Worm (Caenorhabditis elegans) whole organism, L1 larva: Measurements from ENCODE around the gene Y53F4B.9.

Experiments used
- C04F5.9 ChIP-seq: sonication (generic microtip); optimal IDR thresholded peaks from 2 replicates; lab custom pipeline; 2016; ENCODE audit warnings: missing genetic modification characterization, missing compliant biosample characterization
- C16A3.4 ChIP-seq: fragments of 150-350 bp; optimal IDR thresholded peaks from 2 replicates; lab custom pipeline; 2014; ENCODE audit warnings: missing biosample characterization, missing genetic modification characterization
- F16B12.6 ChIP-seq: fragments of 150-350 bp; optimal IDR thresholded peaks from 2 replicates; lab custom pipeline; 2014; ENCODE audit warnings: missing biosample characterization, missing genetic modification characterization
- Y116A8C.19 ChIP-seq: sonication (generic microtip); optimal IDR thresholded peaks from 2 replicates; lab custom pipeline; 2016; ENCODE audit warnings: missing compliant biosample characterization, missing genetic modification characterization, borderline replicate concordance
- alr-1 ChIP-seq: fragments of 200-800 bp; sonication (Bioruptor generic); optimal IDR thresholded peaks from 2 replicates; lab custom pipeline; 2018; ENCODE audit warnings: borderline replicate concordance, mild to moderate bottlenecking, missing genetic modification characterization, missing compliant biosample characterization
- ama-1 ChIP-seq: fragments of 150-350 bp; optimal IDR thresholded peaks from 2 replicates; lab custom pipeline; 2014
- blmp-1 ChIP-seq: fragments of 150-350 bp; optimal IDR thresholded peaks from 2 replicates; lab custom pipeline; 2014; ENCODE audit warnings: missing biosample characterization, missing genetic modification characterization
- ceh-63 ChIP-seq: fragments of 200-800 bp; sonication (Bioruptor generic); optimal IDR thresholded peaks from 2 replicates; lab custom pipeline; 2018; ENCODE audit warnings: mild to moderate bottlenecking, missing genetic modification characterization, missing compliant biosample characterization
- ceh-82 ChIP-seq, 3 experiments: fragments of 150-350 bp in 1 of 3; sonication (generic microtip) in 2 of 3; optimal IDR thresholded peaks; 2 replicates each; lab custom pipeline; 2014 to 2017; ENCODE audit warnings: missing biosample characterization in 3 of 3, missing genetic modification characterization in 3 of 3
- ces-1 ChIP-seq: fragments of 150-350 bp; optimal IDR thresholded peaks from 2 replicates; lab custom pipeline; 2014; ENCODE audit warnings: missing biosample characterization, missing genetic modification reagents, missing genetic modification characterization
- efl-1 ChIP-seq, 4 experiments: fragments of 150-350 bp; optimal IDR thresholded peaks in 3 of 4; peaks in 1 of 4; 1 replicate in 1 of 4; 2 replicates in 3 of 4; lab custom pipeline; 2014; ENCODE audit warnings: missing biosample characterization in 2 of 4, missing genetic modification characterization in 2 of 4, missing genetic modification reagents in 2 of 4
- egl-13 ChIP-seq: sonication (generic microtip); optimal IDR thresholded peaks from 2 replicates; lab custom pipeline; 2016; ENCODE audit warnings: missing genotype, missing genetic modification reagents, missing genetic modification characterization, missing compliant biosample characterization
- egl-27 ChIP-seq, 2 experiments: fragments of 150-350 bp in 1 of 2; sonication (generic microtip); optimal IDR thresholded peaks; 3 replicates each; lab custom pipeline; 2017 to 2018; ENCODE audit warnings: missing biosample characterization in 2 of 2, missing genetic modification characterization in 2 of 2, missing genetic modification reagents in 2 of 2
- elt-2 ChIP-seq: sonication (generic microtip); optimal IDR thresholded peaks from 2 replicates; lab custom pipeline; 2016; ENCODE audit warnings: missing genetic modification characterization, mild to moderate bottlenecking, inconsistent platforms, missing compliant biosample characterization, missing genetic modification reagents
- elt-3 ChIP-seq, 6 experiments: fragments of 150-350 bp in 1 of 6; sonication (generic microtip); optimal IDR thresholded peaks; 2 replicates each; lab custom pipeline; 2017 to 2018; ENCODE audit warnings: missing biosample characterization in 6 of 6, missing genetic modification characterization in 6 of 6, inconsistent platforms in 1 of 6
- ets-5 ChIP-seq: fragments of 200-800 bp; sonication (Bioruptor generic); IDR thresholded peaks from 2 replicates; pipeline ENCODE4 v1.3.6; 2022; ENCODE audit warnings: missing genetic modification characterization, missing compliant biosample characterization
- fkh-10 ChIP-seq: sonication (generic microtip); optimal IDR thresholded peaks from 2 replicates; lab custom pipeline; 2017; ENCODE audit warnings: missing biosample characterization, missing genetic modification reagents, missing genetic modification characterization
- fos-1 ChIP-seq: fragments of 150-350 bp; optimal IDR thresholded peaks from 2 replicates; lab custom pipeline; 2014; ENCODE audit warnings: missing biosample characterization, missing genetic modification characterization
- grh-1 ChIP-seq: fragments of 200-800 bp; sonication (Bioruptor generic); IDR thresholded peaks from 2 replicates; pipeline ENCODE4 v1.3.6; 2022; ENCODE audit warnings: missing genetic modification reagents, missing genetic modification characterization, missing compliant biosample characterization
- hlh-17 ChIP-seq: fragments of 200-800 bp; sonication (Bioruptor generic); optimal IDR thresholded peaks from 2 replicates; lab custom pipeline; 2018; ENCODE audit warnings: missing genetic modification characterization, mild to moderate bottlenecking, missing compliant biosample characterization, moderate library complexity, borderline replicate concordance
- hpl-2 ChIP-seq: fragments of 150-350 bp; optimal IDR thresholded peaks from 2 replicates; lab custom pipeline; 2014; ENCODE audit warnings: missing biosample characterization, missing genetic modification reagents, missing genetic modification characterization
- isw-1 ChIP-seq: fragments of 200-800 bp; sonication (Bioruptor generic); IDR thresholded peaks from 2 replicates; pipeline ENCODE4 v1.3.6; 2022; ENCODE audit warnings: missing genetic modification characterization, missing compliant biosample characterization
- lin-14 ChIP-seq: fragments of 200-800 bp; sonication (Bioruptor generic); optimal IDR thresholded peaks from 2 replicates; lab custom pipeline; 2018; ENCODE audit warnings: mild to moderate bottlenecking, missing genetic modification characterization, moderate library complexity, missing compliant biosample characterization
- lin-15B ChIP-seq: fragments of 150-350 bp; sonication (generic microtip); optimal IDR thresholded peaks from 3 replicates; lab custom pipeline; 2014; ENCODE audit warnings: missing biosample characterization, missing genetic modification characterization
- lin-35 ChIP-seq, 2 experiments: fragments of 150-350 bp; optimal IDR thresholded peaks; 2 replicates each; lab custom pipeline; 2014; ENCODE audit warnings: missing biosample characterization in 2 of 2, missing genetic modification characterization in 2 of 2, missing genetic modification reagents in 2 of 2
- lin-39 ChIP-seq: fragments of 150-350 bp; optimal IDR thresholded peaks from 2 replicates; lab custom pipeline; 2014; ENCODE audit warnings: missing biosample characterization, missing genetic modification reagents, missing genetic modification characterization
- lir-3 ChIP-seq: sonication (generic microtip); optimal IDR thresholded peaks from 2 replicates; lab custom pipeline; 2016; ENCODE audit warnings: mild to moderate bottlenecking, missing genetic modification characterization, moderate library complexity, missing compliant biosample characterization; ENCODE audit not compliant: poor library complexity
- lsy-2 ChIP-seq, 2 experiments: fragments of 150-350 bp; optimal IDR thresholded peaks; 2 replicates each; lab custom pipeline; 2014; ENCODE audit warnings: missing biosample characterization in 2 of 2, missing genetic modification characterization in 2 of 2
- mdl-1 ChIP-seq, 2 experiments: fragments of 150-350 bp; optimal IDR thresholded peaks; 2 replicates each; lab custom pipeline; 2014 to 2017; ENCODE audit warnings: missing biosample characterization in 2 of 2, missing genetic modification characterization in 2 of 2, inconsistent platforms in 1 of 2
- mep-1 ChIP-seq: fragments of 150-350 bp; optimal IDR thresholded peaks from 2 replicates; lab custom pipeline; 2014; ENCODE audit warnings: missing biosample characterization, missing genetic modification characterization
- nhr-12 ChIP-seq: sonication (generic microtip); optimal IDR thresholded peaks from 2 replicates; lab custom pipeline; 2017; ENCODE audit warnings: missing biosample characterization, missing genetic modification characterization
- nhr-20 ChIP-seq: sonication (generic microtip); optimal IDR thresholded peaks from 2 replicates; lab custom pipeline; 2016; ENCODE audit warnings: mild to moderate bottlenecking, missing genetic modification characterization, missing compliant biosample characterization
- nhr-237 ChIP-seq: fragments of 150-350 bp; optimal IDR thresholded peaks from 2 replicates; lab custom pipeline; 2014; ENCODE audit warnings: missing biosample characterization, missing genetic modification characterization
- nhr-28 ChIP-seq: fragments of 150-350 bp; optimal IDR thresholded peaks from 2 replicates; lab custom pipeline; 2014; ENCODE audit warnings: missing biosample characterization, missing genetic modification characterization
- nhr-47 ChIP-seq: sonication (generic microtip); optimal IDR thresholded peaks from 2 replicates; lab custom pipeline; 2016; ENCODE audit warnings: mild to moderate bottlenecking, missing genetic modification characterization, moderate library complexity, missing compliant biosample characterization
- nhr-71 ChIP-seq: sonication (generic microtip); optimal IDR thresholded peaks from 2 replicates; lab custom pipeline; 2016; ENCODE audit warnings: mild to moderate bottlenecking, missing genetic modification characterization, moderate library complexity, missing compliant biosample characterization
- nhr-77 ChIP-seq: fragments of 150-350 bp; optimal IDR thresholded peaks from 2 replicates; lab custom pipeline; 2014; ENCODE audit warnings: missing biosample characterization, missing genetic modification characterization
- nhr-90 ChIP-seq: sonication (generic microtip); optimal IDR thresholded peaks from 2 replicates; lab custom pipeline; 2016; ENCODE audit warnings: mild to moderate bottlenecking, missing genetic modification characterization, missing compliant biosample characterization; ENCODE audit not compliant: poor library complexity
- pag-3 ChIP-seq: sonication (generic microtip); optimal IDR thresholded peaks from 2 replicates; lab custom pipeline; 2017; ENCODE audit warnings: missing genetic modification characterization, mild to moderate bottlenecking, missing compliant biosample characterization, antibody characterized with exemption, borderline replicate concordance; ENCODE audit not compliant: insufficient read depth
- pqm-1 ChIP-seq: sonication (generic microtip); optimal IDR thresholded peaks from 3 replicates; lab custom pipeline; 2017; ENCODE audit warnings: missing biosample characterization, missing genetic modification characterization
- rnt-1 ChIP-seq: sonication (generic microtip); optimal IDR thresholded peaks from 2 replicates; lab custom pipeline; 2016; ENCODE audit warnings: mild to moderate bottlenecking, missing genetic modification characterization, moderate library complexity, missing compliant biosample characterization
- sptf-1 ChIP-seq: fragments of 150-350 bp; optimal IDR thresholded peaks from 2 replicates; lab custom pipeline; 2014; ENCODE audit warnings: missing biosample characterization, missing genetic modification characterization
- swsn-7 ChIP-seq: sonication (generic microtip); optimal IDR thresholded peaks from 2 replicates; lab custom pipeline; 2016; ENCODE audit warnings: missing genetic modification characterization, missing compliant biosample characterization
- tbx-2 ChIP-seq: sonication (generic microtip); optimal IDR thresholded peaks from 2 replicates; lab custom pipeline; 2016; ENCODE audit warnings: missing genetic modification characterization, missing compliant biosample characterization
- tlp-1 ChIP-seq: fragments of 150-350 bp; optimal IDR thresholded peaks from 2 replicates; lab custom pipeline; 2014; ENCODE audit warnings: missing biosample characterization, missing genetic modification characterization
- unc-86 ChIP-seq: sonication (generic microtip); optimal IDR thresholded peaks from 2 replicates; lab custom pipeline; 2016; ENCODE audit warnings: missing genetic modification characterization, missing compliant biosample characterization
- xbp-1 ChIP-seq: sonication (generic microtip); optimal IDR thresholded peaks from 2 replicates; lab custom pipeline; 2016; ENCODE audit warnings: missing genetic modification characterization, missing compliant biosample characterization
- zag-1 ChIP-seq: fragments of 150-350 bp; optimal IDR thresholded peaks from 2 replicates; lab custom pipeline; 2014; ENCODE audit warnings: missing biosample characterization, missing genetic modification characterization
- ztf-11 ChIP-seq, 2 experiments: sonication (generic microtip); optimal IDR thresholded peaks; 2 replicates each; lab custom pipeline; 2016 to 2017; ENCODE audit warnings: missing genetic modification characterization in 2 of 2, missing biosample characterization in 1 of 2, missing compliant biosample characterization in 1 of 2
- ztf-4 ChIP-seq: fragments of 150-350 bp; optimal IDR thresholded peaks from 2 replicates; lab custom pipeline; 2014; ENCODE audit warnings: missing biosample characterization, missing genetic modification characterization

Y53F4B.9 gene

ce11 chrII:15010366-15011235 is at the start of gene Y53F4B.9, which contains the start of gene Y53F4B.11:
Y53F4B.9 (minus strand) TSS chrII:15010416.
Y53F4B.11 (plus strand) TSS chrII:15010748.
- TF ChIP-seq fkh-10 (GFP tag; lab: Kevin White, UChicago) (peak; percentile 60), rnt-1 (peak; percentile 89), nhr-28 (no peak), efl-1 (optimal IDR thresholded peaks at IDR 0.05; lab: Kevin White, UChicago) (peak; percentile 99 to 100), efl-1 (GFP tag; optimal IDR thresholded peaks at IDR 0.05 in 1 of 2; lab: Kevin White, UChicago) (peak; percentile 100), nhr-20 (tag; lab: Kevin White, UChicago) (peak; percentile 75), sptf-1 (tag; lab: Kevin White, UChicago) (no peak), ztf-11 (tag; optimal IDR thresholded peaks at IDR 0.05; lab: Kevin White, UChicago) (peak in 1 of 2 experiments; percentile 4), ama-1 (lab: Kevin White, UChicago) (no peak), lsy-2 (tag; optimal IDR thresholded peaks at IDR 0.05; lab: Kevin White, UChicago) (peak; percentile 81 to 94), alr-1 (no peak), mep-1 (tag; lab: Kevin White, UChicago) (peak; percentile 71), hlh-17 (GFP tag; lab: Kevin White, UChicago) (no peak), lin-39 (tag; lab: Kevin White, UChicago) (peak; percentile 25), pag-3 (tag; lab: Kevin White, UChicago) (no peak), tlp-1 (tag; lab: Kevin White, UChicago) (no peak), blmp-1 (tag; lab: Kevin White, UChicago) (peak; percentile 82), xbp-1 (tag; lab: Kevin White, UChicago) (peak; percentile 67), isw-1 (peak; percentile 81), ceh-63 (peak; percentile 42), grh-1 (peak; percentile 43; the same call in 1 of the 2 replicates), F16B12.6 (tag; lab: Kevin White, UChicago) (peak; percentile 70), pqm-1 (tag; lab: Kevin White, UChicago) (no peak), lin-14 (peak; percentile 69), tbx-2 (tag; lab: Kevin White, UChicago) (peak; percentile 78), unc-86 (tag; lab: Kevin White, UChicago) (peak; percentile 69), egl-27 (tag; optimal IDR thresholded peaks at IDR 0.05; lab: Kevin White, UChicago) (no peak), lir-3 (tag; lab: Kevin White, UChicago) (no peak), ces-1 (GFP tag; lab: Kevin White, UChicago) (no peak), nhr-47 (tag; lab: Kevin White, UChicago) (peak; percentile 88), ets-5 (GFP tag; lab: Robert Waterston, UW) (no peak), elt-2 (peak; percentile 18), fos-1 (tag; lab: Kevin White, UChicago) (peak; percentile 72), nhr-237 (tag; lab: Kevin White, UChicago) (peak; percentile 53), mdl-1 (tag; optimal IDR thresholded peaks at IDR 0.05; lab: Kevin White, UChicago) (peak in 1 of 2 experiments; percentile 70), lin-15B (tag; lab: Kevin White, UChicago) (peak; percentile 85), egl-13 (tag; lab: Kevin White, UChicago) (no peak), elt-3 (tag; optimal IDR thresholded peaks at IDR 0.05; lab: Kevin White, UChicago) (peak in 3 of 6 experiments; percentile 10 to 69 (median 53)), Y116A8C.19 (tag; lab: Kevin White, UChicago) (no peak), nhr-12 (tag; lab: Kevin White, UChicago) (no peak), hpl-2 (GFP tag; lab: Kevin White, UChicago) (no peak), nhr-77 (tag; lab: Kevin White, UChicago) (peak; percentile 94), lin-35 (GFP tag; optimal IDR thresholded peaks at IDR 0.05; lab: Kevin White, UChicago) (peak; percentile 100), nhr-71 (tag; lab: Kevin White, UChicago) (peak; percentile 86), swsn-7 (tag; lab: Kevin White, UChicago) (peak; percentile 67), ceh-82 (tag; optimal IDR thresholded peaks at IDR 0.05; lab: Kevin White, UChicago) (peak; percentile 70 to 95 (median 70)), C16A3.4 (tag; lab: Kevin White, UChicago) (peak; percentile 87), ztf-4 (tag; lab: Kevin White, UChicago) (no peak), zag-1 (tag; lab: Kevin White, UChicago) (no peak), nhr-90 (tag; lab: Kevin White, UChicago) (peak; percentile 72), C04F5.9 (no peak)
